Worm (Caenorhabditis elegans) whole organism, L4/young adult: ENCODE measurements around the gene R04E5.9.

ENCODE experiments used
- W03F9.2 ChIP-seq: fragments of 150-350 bp; optimal IDR thresholded peaks from 2 replicates; lab custom pipeline; 2014; ENCODE audit warnings: missing biosample characterization, missing genetic modification characterization
- dao-5 ChIP-seq: sonication (generic microtip); optimal IDR thresholded peaks from 2 replicates; lab custom pipeline; 2016; ENCODE audit warnings: missing genotype, missing genetic modification characterization, moderate library complexity, missing compliant biosample characterization
- him-1 ChIP-seq: sonication (generic microtip); optimal IDR thresholded peaks from 2 replicates; lab custom pipeline; 2016; ENCODE audit warnings: missing genotype, missing genetic modification reagents, missing genetic modification characterization, missing compliant biosample characterization

The R04E5.9 gene

DNA sequence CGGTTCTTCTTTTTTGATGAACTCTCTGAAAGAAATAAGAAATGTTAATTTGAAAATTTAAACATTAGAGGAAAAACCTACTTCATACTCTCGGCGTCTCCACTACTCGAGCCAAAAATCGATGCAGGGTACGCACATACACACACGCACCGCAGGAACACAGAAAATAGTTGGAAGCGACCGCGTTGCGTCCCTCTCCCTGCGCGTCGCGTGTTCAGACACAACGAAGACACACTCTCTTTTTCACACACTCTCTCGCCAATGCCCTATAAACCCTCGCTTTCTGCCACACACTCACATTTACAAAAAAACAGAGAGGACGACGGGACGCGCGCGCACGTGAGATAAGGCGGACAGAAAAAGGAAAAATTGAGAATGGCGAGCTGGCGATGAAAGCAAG is at the start of gene R04E5.9:
R04E5.9 (minus strand) TSS at position 235 of the 400 bp plus-strand sequence.
- peak; percentile 42 for TF ChIP-seq dao-5
- peak; percentile 69 for TF ChIP-seq W03F9.2 (tag; lab: Kevin White, UChicago)
- peak; percentile 98 for TF ChIP-seq him-1 (tag; lab: Kevin White, UChicago)

DNA sequence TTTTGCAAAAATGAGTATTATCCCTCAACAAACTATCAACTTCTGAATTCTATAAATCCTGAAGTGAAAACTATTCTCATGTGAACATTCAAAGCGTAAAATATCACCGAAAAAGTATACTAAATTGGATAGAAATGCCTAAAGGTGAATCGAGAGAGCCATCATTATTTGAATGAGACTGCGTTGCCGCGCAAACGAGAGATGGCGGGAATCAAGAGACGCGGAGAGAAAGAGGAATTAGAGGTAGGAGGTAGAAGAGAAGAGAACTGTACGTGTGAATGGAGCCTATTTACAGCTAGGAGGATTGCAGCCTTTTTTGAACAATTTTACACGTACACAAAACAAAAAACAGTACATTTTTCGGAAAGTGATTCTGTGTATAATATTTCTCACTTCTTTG is 48.6 kb upstream of the R04E5.9 start:
- TF ChIP-seq W03F9.2 (tag; lab: Kevin White, UChicago) (no peak), dao-5 (no peak), him-1 (tag; lab: Kevin White, UChicago) (no peak)

DNA sequence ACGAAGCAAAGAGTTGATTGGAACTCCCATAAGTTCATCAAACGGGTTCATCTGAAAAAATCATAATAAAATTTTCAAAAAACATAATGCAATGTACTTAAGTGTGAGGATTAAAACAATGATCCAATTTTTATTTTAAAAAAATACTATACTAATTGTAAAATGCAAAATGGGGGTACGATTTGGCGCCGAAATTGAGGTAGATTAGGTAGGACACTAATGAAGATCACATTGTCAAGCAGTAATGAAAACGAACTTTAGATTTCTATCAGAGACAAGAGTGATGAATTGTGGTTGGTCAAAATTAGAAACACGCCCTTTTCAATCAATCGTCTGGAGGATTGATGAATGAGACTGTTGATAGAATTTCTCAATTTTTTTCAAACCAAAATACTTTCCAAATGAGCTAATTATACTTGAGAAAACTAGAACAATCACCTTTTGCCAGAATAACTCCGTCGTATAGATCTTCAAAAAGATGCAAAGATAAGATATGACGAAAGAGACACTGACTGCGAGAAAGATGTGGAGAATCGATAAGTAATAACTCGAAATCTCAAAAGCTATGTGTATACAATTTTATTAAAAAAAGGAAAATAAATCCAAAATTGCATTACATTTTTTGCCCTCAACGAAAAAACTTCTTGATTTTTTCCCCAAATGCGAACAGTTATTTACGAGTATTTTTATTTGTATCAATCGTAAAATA is 47.1 kb upstream of the R04E5.9 start, which contains the start of gene C06E2.5:
C06E2.5 (minus strand) TSS at position 51 of the 709 bp plus-strand sequence.
- no peak for TF ChIP-seq him-1 (tag; lab: Kevin White, UChicago)
- no peak for TF ChIP-seq dao-5
- no peak for TF ChIP-seq W03F9.2 (tag; lab: Kevin White, UChicago)

DNA sequence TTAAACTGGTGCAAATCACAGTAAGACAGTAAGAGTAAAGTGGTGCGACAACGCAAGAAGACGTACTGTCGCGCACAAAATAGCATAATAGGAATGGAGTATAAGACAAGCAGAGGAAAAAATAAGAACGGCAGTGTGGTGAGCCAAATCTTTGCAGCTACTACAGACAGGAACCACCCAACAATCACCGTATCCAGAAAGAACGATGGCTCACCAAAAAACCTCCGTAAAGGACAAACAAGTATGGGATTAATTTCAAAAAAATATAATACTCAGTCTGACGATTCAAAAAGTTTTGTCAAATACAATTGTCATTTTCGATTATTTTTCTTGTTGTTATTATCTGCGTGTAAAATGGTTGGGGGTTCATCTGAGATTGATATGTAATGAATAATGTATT is 43.5 kb upstream of the R04E5.9 start:
- TF ChIP-seq W03F9.2 (tag; lab: Kevin White, UChicago) (no peak), dao-5 (no peak), him-1 (tag; lab: Kevin White, UChicago) (no peak)

DNA sequence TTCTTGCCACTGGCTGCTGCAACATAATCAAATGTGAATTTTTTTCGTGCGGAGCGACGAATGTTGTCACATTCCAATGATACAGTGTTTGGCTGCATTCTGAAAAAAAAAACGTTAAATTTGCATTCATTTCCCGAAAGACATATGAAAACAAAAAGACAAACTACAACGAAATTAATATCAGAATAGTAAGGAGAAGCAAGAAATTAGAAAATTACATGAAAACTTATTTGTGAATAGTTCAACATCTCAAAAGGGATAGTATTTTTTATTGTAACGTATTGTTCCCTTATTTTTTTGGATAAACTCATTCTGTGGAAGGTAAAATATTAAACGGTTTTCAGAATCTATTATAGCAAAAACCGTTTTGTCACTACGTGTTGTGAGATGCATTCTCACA is 42.6 kb upstream of the R04E5.9 start, which contains the start of gene sprp-4:
sprp-4 (minus strand) TSS at position 101 of the 400 bp plus-strand sequence.
- no peak for TF ChIP-seq W03F9.2 (tag; lab: Kevin White, UChicago)
- no peak for TF ChIP-seq dao-5
- TF ChIP-seq him-1 (tag; lab: Kevin White, UChicago) = no peak

DNA sequence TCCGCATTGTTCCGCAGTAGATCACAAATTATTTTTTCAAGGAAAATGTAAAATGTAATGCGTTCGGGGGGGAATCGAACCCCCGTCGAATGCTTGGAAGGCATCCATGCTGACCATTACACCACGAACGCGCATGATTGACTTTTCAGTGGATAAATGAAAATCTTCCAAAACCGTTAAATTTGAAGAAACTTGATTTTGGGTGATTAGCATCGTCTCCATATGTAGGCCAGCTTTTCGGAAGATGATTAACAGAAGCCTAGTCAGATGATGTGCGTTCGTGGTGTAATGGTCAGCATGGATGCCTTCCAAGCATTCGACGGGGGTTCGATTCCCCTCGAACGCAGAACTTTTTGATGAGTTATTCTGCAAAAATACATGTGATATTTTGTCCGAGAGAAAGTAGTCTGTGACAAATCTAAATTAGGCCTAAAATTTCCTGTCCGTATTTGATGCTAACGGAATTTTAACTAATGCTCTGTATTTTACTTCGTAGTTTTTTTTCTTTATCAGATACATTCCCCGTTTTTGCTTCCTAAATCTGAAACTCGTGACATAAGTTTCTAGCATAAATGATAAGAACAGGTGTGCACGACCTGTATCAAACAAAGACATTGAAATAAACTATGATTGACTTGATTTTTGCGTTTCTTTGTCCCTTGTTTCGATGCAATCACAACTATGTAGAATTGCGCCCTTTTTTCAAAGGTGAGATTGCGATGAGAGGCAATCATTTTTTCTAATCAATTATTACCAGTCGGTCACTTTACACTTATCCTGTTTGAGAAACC is 35.7 kb upstream of the R04E5.9 start, which contains the start of gene C28G1.10:
C28G1.10 (plus strand) TSS at position 676 of the 791 bp plus-strand sequence.
- TF ChIP-seq W03F9.2 (tag; lab: Kevin White, UChicago) (no peak), him-1 (tag; lab: Kevin White, UChicago) (no peak), dao-5 (no peak)

DNA sequence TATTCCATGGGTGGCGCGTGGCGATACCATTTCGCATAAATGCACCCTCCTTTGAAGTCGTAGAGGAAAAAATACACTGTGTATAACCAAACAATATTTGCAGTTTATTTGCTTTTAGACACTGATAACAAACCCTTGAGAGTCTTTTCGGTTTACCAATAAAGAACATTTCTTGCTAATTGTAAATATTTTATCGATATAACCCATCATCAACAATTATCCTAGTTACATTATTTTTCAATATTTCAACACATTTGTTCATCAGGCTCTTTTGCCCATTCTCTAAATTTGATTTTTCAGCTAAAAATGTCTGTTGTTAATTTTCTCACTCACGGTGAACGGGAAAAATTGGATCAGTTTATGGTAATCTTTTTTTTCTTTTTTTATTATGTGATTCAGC is 33.0 kb upstream of the R04E5.9 start, which contains the start of gene ubc-23:
ubc-23 (plus strand) TSS at position 301 of the 400 bp plus-strand sequence.
- TF ChIP-seq dao-5 (no peak), him-1 (tag; lab: Kevin White, UChicago) (no peak), W03F9.2 (tag; lab: Kevin White, UChicago) (no peak)

DNA sequence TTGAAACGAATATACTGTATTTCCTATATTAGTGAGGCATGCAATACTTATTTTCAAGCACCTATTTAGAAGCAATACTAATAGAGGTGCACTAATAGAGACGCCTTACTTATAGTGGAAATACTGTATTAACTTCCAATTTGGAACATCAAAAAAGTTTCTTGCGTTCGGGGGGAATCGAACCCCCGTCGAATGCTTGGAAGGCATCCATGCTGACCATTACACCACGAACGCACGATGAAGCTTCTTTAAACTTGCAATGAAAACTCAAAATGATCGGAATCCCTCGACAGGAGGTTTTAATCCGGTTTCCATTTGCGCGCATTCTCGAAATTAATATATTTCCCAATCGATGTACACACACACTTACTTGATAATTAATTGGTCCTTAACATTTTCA is 27.2 kb upstream of the R04E5.9 start:
- TF ChIP-seq W03F9.2 (tag; lab: Kevin White, UChicago) (no peak), dao-5 (peak; percentile 49)

DNA sequence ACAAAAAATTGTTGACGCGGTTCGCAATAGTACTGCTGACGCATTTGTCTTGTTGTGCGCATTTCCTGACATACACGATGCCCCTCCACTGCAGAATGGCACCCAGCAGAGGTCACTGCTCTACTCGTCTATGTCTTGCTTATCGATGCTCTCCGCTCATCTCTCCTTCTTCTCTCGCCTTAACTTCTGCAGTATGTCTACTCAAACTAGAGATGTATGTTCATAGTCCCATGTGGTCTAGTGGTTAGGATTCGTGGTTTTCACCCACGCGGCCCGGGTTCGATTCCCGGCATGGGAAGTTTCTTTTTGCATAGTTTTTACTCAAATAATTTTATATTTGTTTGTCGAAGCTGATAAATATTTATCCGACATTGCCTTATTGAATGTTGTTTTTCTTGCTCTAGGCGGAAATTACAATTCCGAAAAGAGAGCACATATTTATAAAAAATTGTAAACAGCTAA is 25.0 kb upstream of the R04E5.9 start, which contains the start of gene C28G1.2:
C28G1.2 (plus strand) TSS at position 130 of the 462 bp plus-strand sequence.
- TF ChIP-seq W03F9.2 (tag; lab: Kevin White, UChicago) (peak; percentile 50), dao-5 (peak; percentile 92), him-1 (tag; lab: Kevin White, UChicago) (peak; percentile 93)

DNA sequence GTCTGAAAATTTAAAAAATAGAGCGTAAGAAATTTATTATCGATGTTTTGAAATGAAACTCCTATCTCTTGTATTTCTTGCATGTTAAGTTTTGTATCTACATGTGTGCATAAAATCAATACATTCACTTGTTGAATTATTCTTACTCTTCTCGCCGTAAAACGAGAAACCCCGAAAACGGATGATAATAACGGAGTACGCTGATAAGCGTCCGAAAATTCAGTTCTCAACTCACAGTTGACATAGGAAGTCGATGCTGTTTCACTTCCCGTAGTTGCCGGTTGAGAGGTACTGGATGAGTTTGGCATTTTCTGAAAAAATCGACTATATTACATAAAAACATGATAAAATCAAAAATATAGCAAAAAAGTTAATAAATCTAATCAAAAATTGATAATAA is 24.5 kb upstream of the R04E5.9 start, which contains the start of gene sec-15:
sec-15 (minus strand) TSS at position 311 of the 400 bp plus-strand sequence.
- TF ChIP-seq dao-5 (no peak), him-1 (tag; lab: Kevin White, UChicago) (no peak), W03F9.2 (tag; lab: Kevin White, UChicago) (no peak)

DNA sequence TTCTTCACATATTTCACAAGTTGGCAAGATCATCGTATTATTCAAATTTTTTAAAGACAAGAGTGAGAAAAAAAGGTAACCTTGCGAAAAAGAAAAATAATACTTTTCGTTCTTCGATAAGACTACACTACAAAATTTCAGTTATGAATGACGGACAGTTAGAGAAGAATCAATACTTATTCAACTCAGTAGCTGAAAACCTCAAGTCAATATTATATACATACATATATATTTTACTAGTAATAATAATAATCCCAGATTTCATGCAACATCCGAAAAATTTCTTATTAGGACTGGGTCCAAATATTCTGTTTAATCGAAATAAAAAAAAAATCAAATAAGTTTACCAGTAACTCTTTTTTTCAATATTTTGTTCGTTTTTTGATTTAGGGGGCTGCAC is 20.2 kb upstream of the R04E5.9 start, which contains the start of gene C28G1.6:
C28G1.6 (minus strand) TSS at position 101 of the 400 bp plus-strand sequence.
- no peak for TF ChIP-seq W03F9.2 (tag; lab: Kevin White, UChicago)
- TF ChIP-seq dao-5 = no peak
- TF ChIP-seq him-1 (tag; lab: Kevin White, UChicago) = no peak

DNA sequence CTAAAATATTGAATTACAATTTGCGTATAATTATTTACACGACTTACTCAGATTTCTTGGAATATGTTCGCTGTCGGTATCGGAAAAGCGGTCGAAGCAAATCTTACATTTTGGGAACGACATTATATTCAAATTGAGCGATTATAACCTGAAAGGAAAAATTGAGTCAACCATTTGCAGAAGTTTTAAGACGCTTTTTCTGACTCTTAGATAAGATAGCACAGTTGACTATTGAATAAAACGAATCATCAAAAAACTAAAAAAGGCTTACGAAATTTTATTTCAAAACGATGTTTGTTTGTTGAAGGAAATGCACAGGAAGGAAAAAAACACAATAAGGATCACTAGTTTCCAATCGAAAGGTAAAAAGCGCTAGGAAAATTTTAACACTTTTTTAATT is 17.4 kb upstream of the R04E5.9 start, which contains the start of gene rcs-1:
rcs-1 (minus strand) TSS at position 176 of the 400 bp plus-strand sequence.
- TF ChIP-seq him-1 (tag; lab: Kevin White, UChicago) (no peak), dao-5 (no peak), W03F9.2 (tag; lab: Kevin White, UChicago) (no peak)

DNA sequence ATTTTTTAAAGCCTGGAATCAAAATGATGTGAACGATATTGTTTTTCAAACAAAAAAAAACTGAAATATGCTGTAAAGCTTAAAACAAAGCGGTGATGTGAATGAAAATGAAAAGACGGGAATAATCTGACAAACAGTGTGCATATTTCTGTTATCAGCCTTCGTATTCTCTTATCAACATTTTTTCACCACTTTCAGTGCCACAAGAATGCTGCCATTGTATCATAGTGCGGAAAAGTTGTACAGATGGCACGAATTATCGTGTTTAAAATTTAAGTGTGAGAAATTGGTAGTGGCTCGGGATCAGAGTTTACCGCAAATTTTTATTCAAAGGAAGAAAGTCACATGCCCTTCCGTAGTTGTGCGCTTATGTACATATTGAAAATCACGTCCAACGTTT is 13.5 kb upstream of the R04E5.9 start, which contains the start of gene ifd-1:
ifd-1 (minus strand) TSS at position 12 of the 400 bp plus-strand sequence.
- no peak for TF ChIP-seq dao-5
- TF ChIP-seq him-1 (tag; lab: Kevin White, UChicago) = no peak
- no peak for TF ChIP-seq W03F9.2 (tag; lab: Kevin White, UChicago)
